Fruit fly (Drosophila melanogaster): ENCODE measurements around the gene Itgbn.

DNA sequence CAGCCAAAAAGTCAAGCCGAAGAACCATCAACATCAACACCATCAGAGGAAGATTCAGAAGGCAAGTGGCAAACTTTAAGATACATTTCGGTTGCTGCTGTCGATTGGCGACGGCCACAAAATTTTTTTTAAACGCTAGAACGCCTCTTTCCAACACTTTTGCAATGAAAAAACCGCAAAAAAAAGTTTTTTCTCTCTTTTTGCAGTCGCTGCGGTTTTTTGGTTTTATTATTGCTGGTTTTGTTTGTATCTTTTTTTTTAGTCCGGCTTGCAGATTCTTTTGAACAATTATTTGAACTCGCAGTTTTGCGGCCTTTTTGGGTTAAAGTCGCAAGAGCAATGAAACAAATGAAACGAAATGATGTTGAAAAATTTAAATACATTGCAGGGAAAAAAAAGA, 22.6 kb upstream of the Itgbn start:
- TF ChIP-seq tai (GFP tag; optimal IDR thresholded peaks at IDR 0.05) = no peak
- TF ChIP-seq Dif (GFP tag; optimal IDR thresholded peaks at IDR 0.05; ENCODE audit: partially characterized antibody) = no peak
- TF ChIP-seq h (GFP tag; optimal IDR thresholded peaks at IDR 0.05) = no peak
- TF ChIP-seq psq (GFP tag; optimal IDR thresholded peaks at IDR 0.05) = no peak
- TF ChIP-seq Sp1 (GFP tag; optimal IDR thresholded peaks at IDR 0.05) = peak; percentile 32
- TF ChIP-seq HLH106 (tag; optimal IDR thresholded peaks at IDR 0.05) = no peak
- no peak for TF ChIP-seq Myc (optimal IDR thresholded peaks at IDR 0.05)
- TF ChIP-seq brk (GFP tag; optimal IDR thresholded peaks at IDR 0.05) = no peak
- no peak for TF ChIP-seq sv (GFP tag; optimal IDR thresholded peaks at IDR 0.05)
- no peak for TF ChIP-seq Hr78 (GFP tag; optimal IDR thresholded peaks at IDR 0.05)
- TF ChIP-seq Jra (GFP tag; optimal IDR thresholded peaks at IDR 0.05) = no peak
- no peak for TF ChIP-seq dl (GFP tag; optimal IDR thresholded peaks at IDR 0.05; ENCODE audit: insufficient read depth in 1 of 2, partially characterized antibody in 2 of 2)
